Fruit fly (Drosophila melanogaster): ENCODE results near the gene CG5707.

DNA sequence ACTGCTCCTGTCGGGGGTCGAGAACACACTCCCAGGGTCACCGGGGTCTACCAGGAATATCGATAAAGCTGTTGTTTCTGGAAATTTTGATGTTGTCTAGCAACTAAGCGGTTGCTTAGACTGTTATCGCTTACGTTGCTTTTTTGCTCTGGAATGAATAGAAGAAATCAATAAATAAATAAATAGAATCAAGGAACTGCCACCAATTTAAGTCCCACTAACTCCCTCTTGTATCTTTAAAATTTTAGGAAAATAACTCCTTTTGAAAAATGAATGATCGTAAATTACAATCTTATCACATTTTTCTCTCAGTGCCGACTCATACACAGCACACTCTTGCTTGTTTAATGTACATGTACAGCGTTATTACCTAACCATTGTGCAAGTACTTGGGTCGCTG, 20.4 kb upstream of the CG5707 start, which contains the start of gene CG15878:
- no peak for TF ChIP-seq CG14711 (tag; optimal IDR thresholded peaks at IDR 0.05)
- TF ChIP-seq kay (GFP tag; ENCODE audit: borderline replicate concordance) = no peak
- no peak for TF ChIP-seq bab1 (GFP tag; optimal IDR thresholded peaks at IDR 0.05)
- no peak for TF ChIP-seq pad (GFP tag; optimal IDR thresholded peaks at IDR 0.05)
